Worm (Caenorhabditis elegans) whole organism, L1 larva: ENCODE measurements around the gene nhr-211.
A peak's percentile ranks its signal among the peaks of the same experiment; 100 is the strongest.

Source experiments
- C04F5.9 ChIP-seq: sonication (generic microtip); optimal IDR thresholded peaks from 2 replicates; lab custom pipeline; 2016; ENCODE audit warnings: missing genetic modification characterization, missing compliant biosample characterization
- C16A3.4 ChIP-seq: fragments of 150-350 bp; optimal IDR thresholded peaks from 2 replicates; lab custom pipeline; 2014; ENCODE audit warnings: missing biosample characterization, missing genetic modification characterization
- aha-1 ChIP-seq: fragments of 150-350 bp; optimal IDR thresholded peaks from 2 replicates; lab custom pipeline; 2014; ENCODE audit warnings: missing biosample characterization, missing genetic modification characterization
- alr-1 ChIP-seq: fragments of 200-800 bp; sonication (Bioruptor generic); optimal IDR thresholded peaks from 2 replicates; lab custom pipeline; 2018; ENCODE audit warnings: borderline replicate concordance, mild to moderate bottlenecking, missing genetic modification characterization, missing compliant biosample characterization
- aly-2 ChIP-seq: fragments of 150-350 bp; optimal IDR thresholded peaks from 2 replicates; lab custom pipeline; 2014; ENCODE audit warnings: missing biosample characterization, missing genetic modification characterization
- blmp-1 ChIP-seq: fragments of 150-350 bp; optimal IDR thresholded peaks from 2 replicates; lab custom pipeline; 2014; ENCODE audit warnings: missing biosample characterization, missing genetic modification characterization
- ceh-90 ChIP-seq: sonication (generic microtip); optimal IDR thresholded peaks from 2 replicates; lab custom pipeline; 2016; ENCODE audit warnings: missing genetic modification characterization, missing compliant biosample characterization
- ces-1 ChIP-seq: fragments of 150-350 bp; optimal IDR thresholded peaks from 2 replicates; lab custom pipeline; 2014; ENCODE audit warnings: missing biosample characterization, missing genetic modification reagents, missing genetic modification characterization
- dsc-1 ChIP-seq: sonication (generic microtip); optimal IDR thresholded peaks from 2 replicates; lab custom pipeline; 2016; ENCODE audit warnings: mild to moderate bottlenecking, missing genetic modification characterization, missing compliant biosample characterization
- efl-1 ChIP-seq, 4 experiments: fragments of 150-350 bp; optimal IDR thresholded peaks in 3 of 4; peaks in 1 of 4; 1 replicate in 1 of 4; 2 replicates in 3 of 4; lab custom pipeline; 2014; ENCODE audit warnings: missing biosample characterization in 2 of 4, missing genetic modification characterization in 2 of 4, missing genetic modification reagents in 2 of 4
- elt-2 ChIP-seq: sonication (generic microtip); optimal IDR thresholded peaks from 2 replicates; lab custom pipeline; 2016; ENCODE audit warnings: missing genetic modification characterization, mild to moderate bottlenecking, inconsistent platforms, missing compliant biosample characterization, missing genetic modification reagents
- ets-5 ChIP-seq: fragments of 200-800 bp; sonication (Bioruptor generic); IDR thresholded peaks from 2 replicates; pipeline ENCODE4 v1.3.6; 2022; ENCODE audit warnings: missing genetic modification characterization, missing compliant biosample characterization
- fkh-10 ChIP-seq: sonication (generic microtip); optimal IDR thresholded peaks from 2 replicates; lab custom pipeline; 2017; ENCODE audit warnings: missing biosample characterization, missing genetic modification reagents, missing genetic modification characterization
- fkh-4 ChIP-seq: sonication (generic microtip); optimal IDR thresholded peaks from 2 replicates; lab custom pipeline; 2016; ENCODE audit warnings: missing compliant biosample characterization, missing genetic modification characterization, borderline replicate concordance
- fkh-8 ChIP-seq: sonication (generic microtip); optimal IDR thresholded peaks from 2 replicates; lab custom pipeline; 2016; ENCODE audit warnings: mild to moderate bottlenecking, missing genetic modification characterization, missing compliant biosample characterization
- fos-1 ChIP-seq: fragments of 150-350 bp; optimal IDR thresholded peaks from 2 replicates; lab custom pipeline; 2014; ENCODE audit warnings: missing biosample characterization, missing genetic modification characterization
- grh-1 ChIP-seq: fragments of 200-800 bp; sonication (Bioruptor generic); IDR thresholded peaks from 2 replicates; pipeline ENCODE4 v1.3.6; 2022; ENCODE audit warnings: missing genetic modification reagents, missing genetic modification characterization, missing compliant biosample characterization
- hlh-4 ChIP-seq: sonication (generic microtip); optimal IDR thresholded peaks from 2 replicates; lab custom pipeline; 2016; ENCODE audit warnings: mild to moderate bottlenecking, missing genetic modification characterization, missing compliant biosample characterization
- lin-13 ChIP-seq: fragments of 150-350 bp; optimal IDR thresholded peaks from 2 replicates; lab custom pipeline; 2014; ENCODE audit warnings: missing biosample characterization, missing genetic modification reagents, missing genetic modification characterization
- lin-14 ChIP-seq: fragments of 200-800 bp; sonication (Bioruptor generic); optimal IDR thresholded peaks from 2 replicates; lab custom pipeline; 2018; ENCODE audit warnings: mild to moderate bottlenecking, missing genetic modification characterization, moderate library complexity, missing compliant biosample characterization
- lin-35 ChIP-seq, 2 experiments: fragments of 150-350 bp; optimal IDR thresholded peaks; 2 replicates each; lab custom pipeline; 2014; ENCODE audit warnings: missing biosample characterization in 2 of 2, missing genetic modification characterization in 2 of 2, missing genetic modification reagents in 2 of 2
- lir-3 ChIP-seq: sonication (generic microtip); optimal IDR thresholded peaks from 2 replicates; lab custom pipeline; 2016; ENCODE audit warnings: mild to moderate bottlenecking, missing genetic modification characterization, moderate library complexity, missing compliant biosample characterization; ENCODE audit not compliant: poor library complexity
- lsy-2 ChIP-seq, 2 experiments: fragments of 150-350 bp; optimal IDR thresholded peaks; 2 replicates each; lab custom pipeline; 2014; ENCODE audit warnings: missing biosample characterization in 2 of 2, missing genetic modification characterization in 2 of 2
- mep-1 ChIP-seq: fragments of 150-350 bp; optimal IDR thresholded peaks from 2 replicates; lab custom pipeline; 2014; ENCODE audit warnings: missing biosample characterization, missing genetic modification characterization
- nhr-12 ChIP-seq: sonication (generic microtip); optimal IDR thresholded peaks from 2 replicates; lab custom pipeline; 2017; ENCODE audit warnings: missing biosample characterization, missing genetic modification characterization
- nhr-20 ChIP-seq: sonication (generic microtip); optimal IDR thresholded peaks from 2 replicates; lab custom pipeline; 2016; ENCODE audit warnings: mild to moderate bottlenecking, missing genetic modification characterization, missing compliant biosample characterization
- nhr-28 ChIP-seq: fragments of 150-350 bp; optimal IDR thresholded peaks from 2 replicates; lab custom pipeline; 2014; ENCODE audit warnings: missing biosample characterization, missing genetic modification characterization
- nhr-71 ChIP-seq: sonication (generic microtip); optimal IDR thresholded peaks from 2 replicates; lab custom pipeline; 2016; ENCODE audit warnings: mild to moderate bottlenecking, missing genetic modification characterization, moderate library complexity, missing compliant biosample characterization
- nhr-77 ChIP-seq: fragments of 150-350 bp; optimal IDR thresholded peaks from 2 replicates; lab custom pipeline; 2014; ENCODE audit warnings: missing biosample characterization, missing genetic modification characterization
- nhr-85 ChIP-seq: sonication (generic microtip); peaks from one replicate; lab custom pipeline; 2016; ENCODE audit warnings: missing genetic modification characterization, inconsistent platforms, missing compliant biosample characterization
- nhr-90 ChIP-seq: sonication (generic microtip); optimal IDR thresholded peaks from 2 replicates; lab custom pipeline; 2016; ENCODE audit warnings: mild to moderate bottlenecking, missing genetic modification characterization, missing compliant biosample characterization; ENCODE audit not compliant: poor library complexity
- pag-3 ChIP-seq: sonication (generic microtip); optimal IDR thresholded peaks from 2 replicates; lab custom pipeline; 2017; ENCODE audit warnings: missing genetic modification characterization, mild to moderate bottlenecking, missing compliant biosample characterization, antibody characterized with exemption, borderline replicate concordance; ENCODE audit not compliant: insufficient read depth
- pax-3 ChIP-seq: fragments of 200-800 bp; sonication (Bioruptor generic); optimal IDR thresholded peaks from 2 replicates; lab custom pipeline; 2018; ENCODE audit warnings: mild to moderate bottlenecking, missing genetic modification characterization, moderate library complexity, missing compliant biosample characterization
- pqm-1 ChIP-seq: sonication (generic microtip); optimal IDR thresholded peaks from 3 replicates; lab custom pipeline; 2017; ENCODE audit warnings: missing biosample characterization, missing genetic modification characterization
- snu-23 ChIP-seq: sonication (generic microtip); optimal IDR thresholded peaks from 2 replicates; lab custom pipeline; 2016; ENCODE audit warnings: missing genetic modification characterization, missing compliant biosample characterization
- swsn-7 ChIP-seq: sonication (generic microtip); optimal IDR thresholded peaks from 2 replicates; lab custom pipeline; 2016; ENCODE audit warnings: missing genetic modification characterization, missing compliant biosample characterization
- tbx-2 ChIP-seq: sonication (generic microtip); optimal IDR thresholded peaks from 2 replicates; lab custom pipeline; 2016; ENCODE audit warnings: missing genetic modification characterization, missing compliant biosample characterization
- unc-30 ChIP-seq: sonication (generic microtip); optimal IDR thresholded peaks from 2 replicates; lab custom pipeline; 2017; ENCODE audit warnings: missing biosample characterization, missing genetic modification characterization
- unc-98 ChIP-seq: fragments of 200-800 bp; sonication (Bioruptor generic); IDR thresholded peaks from 2 replicates; pipeline ENCODE4 v1.3.6; 2022; ENCODE audit warnings: missing genetic modification characterization, missing compliant biosample characterization
- vab-15 ChIP-seq: sonication (generic microtip); optimal IDR thresholded peaks from 2 replicates; lab custom pipeline; 2017; ENCODE audit warnings: missing genotype, mild to moderate bottlenecking, missing genetic modification characterization, missing compliant biosample characterization
- xbp-1 ChIP-seq: sonication (generic microtip); optimal IDR thresholded peaks from 2 replicates; lab custom pipeline; 2016; ENCODE audit warnings: missing genetic modification characterization, missing compliant biosample characterization
- zip-4 ChIP-seq: fragments of 200-800 bp; sonication (Bioruptor generic); optimal IDR thresholded peaks from 2 replicates; lab custom pipeline; 2018; ENCODE audit warnings: mild to moderate bottlenecking, missing genetic modification characterization, moderate library complexity, missing compliant biosample characterization
- ztf-4 ChIP-seq: fragments of 150-350 bp; optimal IDR thresholded peaks from 2 replicates; lab custom pipeline; 2014; ENCODE audit warnings: missing biosample characterization, missing genetic modification characterization

Gene nhr-211

ce11 chrV:459464-459863 is 27.3 kb upstream of the nhr-211 start, which contains the start of gene nhr-203:
Gene nhr-203 (plus strand): TSS chrV:459795.
- peak; percentile 48 for TF ChIP-seq nhr-20 (tag; lab: Kevin White, UChicago)
- no peak for TF ChIP-seq aly-2 (tag; lab: Kevin White, UChicago)
- peak in 1 of 2 experiments; percentile 39 for TF ChIP-seq lin-35 (GFP tag; optimal IDR thresholded peaks at IDR 0.05; lab: Kevin White, UChicago)
- TF ChIP-seq lin-13 (GFP tag; lab: Kevin White, UChicago) = no peak
- peak; percentile 83 for TF ChIP-seq elt-2
- no peak for TF ChIP-seq dsc-1 (tag; lab: Kevin White, UChicago)
- TF ChIP-seq fkh-10 = no peak
- peak; percentile 4 for TF ChIP-seq nhr-90
- peak; percentile 43 for TF ChIP-seq nhr-71 (tag; lab: Kevin White, UChicago)
- no peak for TF ChIP-seq grh-1 (GFP tag; lab: Robert Waterston, UW)

DNA sequence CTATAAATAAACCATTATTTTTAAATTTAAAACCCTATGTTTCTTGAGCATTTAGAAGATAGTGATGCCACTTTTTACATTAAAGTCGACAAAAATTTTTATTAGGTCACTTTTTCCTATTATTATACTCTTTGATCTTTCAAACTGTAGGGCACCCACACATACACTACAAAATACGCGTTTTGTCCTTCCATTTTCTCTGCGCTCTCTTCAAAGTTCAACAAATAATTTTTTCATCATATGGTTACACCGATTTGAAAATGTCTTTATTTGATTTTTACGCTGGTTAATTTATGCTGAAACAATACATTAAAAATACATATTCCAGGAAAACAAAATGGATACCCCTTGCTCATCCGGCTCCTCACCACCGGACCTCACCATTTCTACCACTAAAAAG is 24.5 kb upstream of the nhr-211 start, which contains the start of gene nhr-202:
Gene nhr-202 (plus strand): TSS at position 326 of the 400 bp plus-strand sequence.
- peak; percentile 24 for TF ChIP-seq elt-2
- TF ChIP-seq nhr-71 (tag; lab: Kevin White, UChicago) = peak; percentile 39
- TF ChIP-seq nhr-85 (tag; lab: Kevin White, UChicago) = peak; percentile 70
- peak; percentile 25 for TF ChIP-seq mep-1 (tag; lab: Kevin White, UChicago)
- TF ChIP-seq lsy-2 (tag; optimal IDR thresholded peaks at IDR 0.05; lab: Kevin White, UChicago) = peak in 1 of 2 experiments; percentile 5
- TF ChIP-seq ztf-4 (tag; lab: Kevin White, UChicago) = no peak
- no peak for TF ChIP-seq pax-3 (tag; lab: Kevin White, UChicago)
- no peak for TF ChIP-seq efl-1 (optimal IDR thresholded peaks at IDR 0.05; lab: Kevin White, UChicago)
- peak in 1 of 2 experiments; percentile 8 for TF ChIP-seq efl-1 (GFP tag; optimal IDR thresholded peaks at IDR 0.05 in 1 of 2; lab: Kevin White, UChicago)
- no peak for TF ChIP-seq C16A3.4 (tag; lab: Kevin White, UChicago)
- peak in 1 of 2 experiments; percentile 11 for TF ChIP-seq lin-35 (GFP tag; optimal IDR thresholded peaks at IDR 0.05; lab: Kevin White, UChicago)
- peak; percentile 29 for TF ChIP-seq snu-23 (GFP tag; lab: Kevin White, UChicago)
- no peak for TF ChIP-seq alr-1
- TF ChIP-seq nhr-20 (tag; lab: Kevin White, UChicago) = peak; percentile 66

ce11 chrV:464800-465199 is 22.0 kb upstream of the nhr-211 start, which contains the start of gene nhr-201:
Gene nhr-201 (plus strand): TSS chrV:464828.
- peak; percentile 85 for TF ChIP-seq nhr-20 (tag; lab: Kevin White, UChicago)
- TF ChIP-seq nhr-71 (tag; lab: Kevin White, UChicago) = peak; percentile 10
- TF ChIP-seq efl-1 (optimal IDR thresholded peaks at IDR 0.05; lab: Kevin White, UChicago) = no peak
- peak in 1 of 2 experiments; percentile 84 for TF ChIP-seq efl-1 (GFP tag; optimal IDR thresholded peaks at IDR 0.05 in 1 of 2; lab: Kevin White, UChicago)
- TF ChIP-seq lir-3 (tag; lab: Kevin White, UChicago) = no peak
- no peak for TF ChIP-seq xbp-1 (tag; lab: Kevin White, UChicago)
- peak; percentile 19 for TF ChIP-seq elt-2
- TF ChIP-seq, all 84 proteins: peak for 4

- TF ChIP-seq swsn-7 (tag; lab: Kevin White, UChicago) (no peak), unc-98 (GFP tag; lab: Robert Waterston, UW) (no peak), C04F5.9 (tag; lab: Kevin White, UChicago) (no peak), dsc-1 (tag; lab: Kevin White, UChicago) (peak; percentile 90), blmp-1 (tag; lab: Kevin White, UChicago) (peak; percentile 89), tbx-2 (tag; lab: Kevin White, UChicago) (no peak), zip-4 (no peak), aha-1 (tag; lab: Kevin White, UChicago) (no peak), nhr-85 (tag; lab: Kevin White, UChicago) (peak; percentile 78), lin-14 (GFP tag; lab: Kevin White, UChicago) (no peak), lin-13 (GFP tag; lab: Kevin White, UChicago) (peak; percentile 10), nhr-90 (no peak), mep-1 (tag; lab: Kevin White, UChicago) (peak; percentile 2), pax-3 (tag; lab: Kevin White, UChicago) (no peak), ces-1 (GFP tag; lab: Kevin White, UChicago) (no peak), unc-30 (tag; lab: Kevin White, UChicago) (no peak), fos-1 (tag; lab: Kevin White, UChicago) (no peak), nhr-77 (tag; lab: Kevin White, UChicago) (no peak), fkh-4 (peak; percentile 32), ceh-90 (tag; lab: Kevin White, UChicago) (no peak), hlh-4 (tag; lab: Kevin White, UChicago) (no peak), fkh-8 (tag; lab: Kevin White, UChicago) (no peak), nhr-20 (tag; lab: Kevin White, UChicago) (peak; percentile 4), ets-5 (GFP tag; lab: Robert Waterston, UW) (no peak), vab-15 (tag; lab: Kevin White, UChicago) (no peak), nhr-12 (tag; lab: Kevin White, UChicago) (no peak), nhr-28 (tag; lab: Kevin White, UChicago) (no peak), pqm-1 (tag; lab: Kevin White, UChicago) (no peak), efl-1 (optimal IDR thresholded peaks at IDR 0.05; lab: Kevin White, UChicago) (no peak), efl-1 (GFP tag; optimal IDR thresholded peaks at IDR 0.05 in 1 of 2; lab: Kevin White, UChicago) (no peak), pag-3 (tag; lab: Kevin White, UChicago) (no peak), lin-35 (GFP tag; optimal IDR thresholded peaks at IDR 0.05; lab: Kevin White, UChicago) (no peak)
These were observed 21.4 kb upstream of the nhr-211 start for ce11 chrV:465355-465754.
